Worm (Caenorhabditis elegans) whole organism, L3 larva: ENCODE results near the gene gtf-2H2C.

Experiments
- R02D3.7 ChIP-seq: fragments of 150-350 bp; optimal IDR thresholded peaks from 2 replicates; lab custom pipeline; 2014; ENCODE audit warnings: missing biosample characterization, missing genetic modification characterization
- ZK546.5 ChIP-seq: sonication (generic microtip); optimal IDR thresholded peaks from 2 replicates; lab custom pipeline; 2017; ENCODE audit warnings: missing biosample characterization, missing genetic modification characterization
- ama-1 ChIP-seq: fragments of 150-350 bp; optimal IDR thresholded peaks from 2 replicates; lab custom pipeline; 2018
- ceh-16 ChIP-seq: sonication (generic microtip); optimal IDR thresholded peaks from 2 replicates; lab custom pipeline; 2017; ENCODE audit warnings: missing biosample characterization, missing genetic modification characterization
- ceh-28 ChIP-seq: fragments of 150-350 bp; optimal IDR thresholded peaks from 2 replicates; lab custom pipeline; 2014; ENCODE audit warnings: missing biosample characterization, missing genetic modification reagents, missing genetic modification characterization
- ceh-82 ChIP-seq: fragments of 150-350 bp; optimal IDR thresholded peaks from 2 replicates; lab custom pipeline; 2014; ENCODE audit warnings: missing biosample characterization, missing genetic modification characterization
- ceh-9 ChIP-seq: sonication (generic microtip); optimal IDR thresholded peaks from 2 replicates; lab custom pipeline; 2018; ENCODE audit warnings: missing biosample characterization, missing genetic modification characterization
- daf-12 ChIP-seq: fragments of 150-350 bp; optimal IDR thresholded peaks from 2 replicates; lab custom pipeline; 2014; ENCODE audit warnings: missing biosample characterization, missing genetic modification reagents, missing genetic modification characterization
- egl-5 ChIP-seq: fragments of 150-350 bp; optimal IDR thresholded peaks from 2 replicates; lab custom pipeline; 2017; ENCODE audit warnings: missing biosample characterization, missing genetic modification reagents, missing genetic modification characterization, inconsistent platforms
- elt-1 ChIP-seq: fragments of 150-350 bp; optimal IDR thresholded peaks from 2 replicates; lab custom pipeline; 2014; ENCODE audit warnings: missing biosample characterization, missing genetic modification characterization
- elt-3 ChIP-seq, 3 experiments: fragments of 150-350 bp in 1 of 3; sonication (generic microtip) in 2 of 3; optimal IDR thresholded peaks; 2 replicates in 2 of 3; 4 replicates in 1 of 3; lab custom pipeline; 2014 to 2017; ENCODE audit warnings: missing biosample characterization in 3 of 3, missing genetic modification characterization in 3 of 3
- eor-1 ChIP-seq, 2 experiments: fragments of 150-350 bp; optimal IDR thresholded peaks; 2 replicates each; lab custom pipeline; 2014 to 2018; ENCODE audit warnings: missing biosample characterization in 2 of 2, missing genetic modification characterization in 2 of 2
- fkh-10 ChIP-seq: sonication (generic microtip); optimal IDR thresholded peaks from 2 replicates; lab custom pipeline; 2017; ENCODE audit warnings: missing biosample characterization, missing genetic modification reagents, missing genetic modification characterization
- fkh-2 ChIP-seq: fragments of 150-350 bp; optimal IDR thresholded peaks from 2 replicates; lab custom pipeline; 2014; ENCODE audit warnings: missing biosample characterization, missing genetic modification reagents, missing genetic modification characterization
- fos-1 ChIP-seq: fragments of 150-350 bp; optimal IDR thresholded peaks from 2 replicates; lab custom pipeline; 2014; ENCODE audit warnings: missing biosample characterization, missing genetic modification characterization
- jun-1 ChIP-seq: fragments of 150-350 bp; optimal IDR thresholded peaks from 2 replicates; lab custom pipeline; 2014; ENCODE audit warnings: missing biosample characterization, missing genetic modification reagents, missing genetic modification characterization
- lin-15B ChIP-seq: fragments of 150-350 bp; optimal IDR thresholded peaks from 2 replicates; lab custom pipeline; 2014; ENCODE audit warnings: missing biosample characterization, missing genetic modification characterization
- lin-39 ChIP-seq: fragments of 150-350 bp; optimal IDR thresholded peaks from 2 replicates; lab custom pipeline; 2018; ENCODE audit warnings: missing biosample characterization, missing genetic modification reagents, missing genetic modification characterization
- mdl-1 ChIP-seq: fragments of 150-350 bp; optimal IDR thresholded peaks from 2 replicates; lab custom pipeline; 2014; ENCODE audit warnings: missing biosample characterization, missing genetic modification characterization
- mml-1 ChIP-seq: fragments of 150-350 bp; sonication (generic microtip); optimal IDR thresholded peaks from 3 replicates; lab custom pipeline; 2014; ENCODE audit warnings: missing biosample characterization, missing genetic modification characterization
- nfya-1 ChIP-seq: sonication (generic microtip); optimal IDR thresholded peaks from 2 replicates; lab custom pipeline; 2017; ENCODE audit warnings: missing genetic modification characterization, mild to moderate bottlenecking, missing compliant biosample characterization, antibody characterized with exemption, moderate library complexity; ENCODE audit not compliant: insufficient read depth
- nhr-23 ChIP-seq: fragments of 150-350 bp; optimal IDR thresholded peaks from 2 replicates; lab custom pipeline; 2014; ENCODE audit warnings: missing biosample characterization, missing genetic modification reagents, missing genetic modification characterization
- nhr-237 ChIP-seq: fragments of 150-350 bp; optimal IDR thresholded peaks from 2 replicates; lab custom pipeline; 2014; ENCODE audit warnings: missing biosample characterization, missing genetic modification characterization
- nhr-25 ChIP-seq: sonication (generic microtip); optimal IDR thresholded peaks from 2 replicates; lab custom pipeline; 2017; ENCODE audit warnings: missing biosample characterization, missing genetic modification characterization
- nhr-67 ChIP-seq: fragments of 150-350 bp; optimal IDR thresholded peaks from 2 replicates; lab custom pipeline; 2014; ENCODE audit warnings: missing biosample characterization, missing genetic modification characterization
- nhr-76 ChIP-seq: fragments of 150-350 bp; sonication (generic microtip); optimal IDR thresholded peaks from 5 replicates; lab custom pipeline; 2014; ENCODE audit warnings: missing biosample characterization, missing genetic modification characterization
- pha-4 ChIP-seq: fragments of 150-350 bp; optimal IDR thresholded peaks from 2 replicates; lab custom pipeline; 2014; ENCODE audit warnings: missing biosample characterization, missing genetic modification reagents, missing genetic modification characterization
- pqm-1 ChIP-seq: fragments of 150-350 bp; optimal IDR thresholded peaks from 2 replicates; lab custom pipeline; 2017; ENCODE audit warnings: missing biosample characterization, missing genetic modification characterization, inconsistent platforms
- sea-2 ChIP-seq: fragments of 150-350 bp; sonication (generic microtip); optimal IDR thresholded peaks from 4 replicates; lab custom pipeline; 2014; ENCODE audit warnings: missing biosample characterization, missing genetic modification reagents, missing genetic modification characterization
- skn-1 ChIP-seq: fragments of 150-350 bp; optimal IDR thresholded peaks from 2 replicates; lab custom pipeline; 2014; ENCODE audit warnings: missing biosample characterization, missing genetic modification characterization
- tbx-2 ChIP-seq: sonication (generic microtip); optimal IDR thresholded peaks from 2 replicates; lab custom pipeline; 2016; ENCODE audit warnings: mild to moderate bottlenecking, missing genetic modification characterization, missing compliant biosample characterization
- unc-39 ChIP-seq: sonication (generic microtip); optimal IDR thresholded peaks from 4 replicates; lab custom pipeline; 2017; ENCODE audit warnings: missing biosample characterization, missing genetic modification characterization
- unc-62 ChIP-seq: fragments of 150-350 bp; sonication (generic microtip); optimal IDR thresholded peaks from 4 replicates; lab custom pipeline; 2014; ENCODE audit warnings: missing biosample characterization, missing genetic modification reagents, missing genetic modification characterization
- zag-1 ChIP-seq: fragments of 150-350 bp; optimal IDR thresholded peaks from 2 replicates; lab custom pipeline; 2014; ENCODE audit warnings: missing biosample characterization, missing genetic modification characterization
- ztf-4 ChIP-seq: fragments of 150-350 bp; optimal IDR thresholded peaks from 2 replicates; lab custom pipeline; 2014; ENCODE audit warnings: missing biosample characterization, missing genetic modification characterization

gtf-2H2C gene

DNA sequence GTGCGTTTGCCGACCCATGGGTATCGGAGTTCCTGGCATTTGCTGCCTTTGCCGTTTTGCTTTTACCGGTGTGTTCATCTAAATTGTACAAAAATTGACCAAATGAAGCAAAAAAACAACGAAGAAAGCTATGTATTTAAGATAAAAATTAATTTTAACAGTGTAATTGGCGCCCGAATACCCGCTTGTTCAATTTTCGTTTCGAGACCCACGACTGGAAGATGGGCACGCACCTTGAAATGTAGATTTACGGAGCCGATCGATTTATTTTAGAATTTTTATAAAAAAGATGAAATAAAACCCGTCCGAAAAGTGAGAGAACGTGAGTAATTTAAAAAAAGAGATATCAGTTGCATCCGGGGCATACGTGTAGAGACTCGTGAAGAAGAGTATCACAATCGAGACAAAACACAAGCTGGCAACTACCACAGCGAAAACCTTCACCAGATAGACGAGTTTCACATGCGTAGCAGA lies 2.0 kb downstream of the gtf-2H2C start, which contains the start of gene hal-2:
Gene hal-2 (minus strand): TSS at position 424 of the 474 bp plus-strand sequence.
- TF ChIP-seq lin-15B (tag; lab: Kevin White, UChicago), result no peak
- TF ChIP-seq elt-1, result no peak
- no peak for TF ChIP-seq ceh-9
- no peak for TF ChIP-seq pha-4
- TF ChIP-seq elt-3 (tag; optimal IDR thresholded peaks at IDR 0.05; lab: Kevin White, UChicago), result no peak
- no peak for TF ChIP-seq sea-2 (GFP tag; lab: Kevin White, UChicago)
- no peak for TF ChIP-seq zag-1
- TF ChIP-seq fkh-10 (GFP tag; lab: Kevin White, UChicago), result no peak
- no peak for TF ChIP-seq nhr-76 (tag; lab: Kevin White, UChicago)
- no peak for TF ChIP-seq fos-1 (tag; lab: Kevin White, UChicago)
- TF ChIP-seq nhr-25, result no peak
- no peak for TF ChIP-seq unc-62 (GFP tag; lab: Kevin White, UChicago)
- no peak for TF ChIP-seq mdl-1 (tag; lab: Kevin White, UChicago)

DNA sequence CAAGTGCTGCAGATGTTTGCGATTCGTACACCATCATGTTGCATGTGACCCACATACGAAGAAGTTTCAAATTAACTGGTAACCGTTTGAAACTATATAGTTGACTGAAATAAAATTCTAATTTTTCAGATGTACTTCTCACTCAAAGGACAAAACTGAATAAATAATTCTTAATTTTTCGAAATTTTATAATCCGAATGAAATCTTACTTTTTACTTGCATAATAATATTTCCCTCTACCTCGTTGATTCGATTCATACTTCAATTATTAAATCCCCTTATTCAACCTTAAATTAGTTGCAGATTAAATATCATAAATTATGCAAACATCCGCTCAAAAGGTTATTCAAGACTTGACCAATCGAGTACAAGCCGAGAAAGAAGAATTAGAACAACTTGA lies 4.6 kb downstream of the gtf-2H2C start, which contains the start of gene T16H12.2:
Gene T16H12.2 (plus strand): TSS at position 301 of the 400 bp plus-strand sequence.
- no peak for TF ChIP-seq eor-1 (tag; optimal IDR thresholded peaks at IDR 0.05; lab: Kevin White, UChicago)
- no peak for TF ChIP-seq lin-15B (tag; lab: Kevin White, UChicago)
- TF ChIP-seq lin-39, result no peak
- TF ChIP-seq nhr-67 (tag; lab: Kevin White, UChicago), result no peak
- TF ChIP-seq ceh-28 (tag; lab: Kevin White, UChicago), result no peak
- no peak for TF ChIP-seq pqm-1
- no peak for TF ChIP-seq ama-1 (lab: Kevin White, UChicago)
- no peak for TF ChIP-seq unc-39 (tag; lab: Kevin White, UChicago)
- TF ChIP-seq nhr-237 (tag; lab: Kevin White, UChicago), result no peak
- no peak for TF ChIP-seq nfya-1 (tag; lab: Kevin White, UChicago)
- TF ChIP-seq jun-1 (tag; lab: Kevin White, UChicago), result no peak
- TF ChIP-seq skn-1 (tag; lab: Kevin White, UChicago), result no peak
- no peak for TF ChIP-seq mml-1 (tag; lab: Kevin White, UChicago)
- TF ChIP-seq ceh-82 (tag; lab: Kevin White, UChicago), result no peak
- TF ChIP-seq, all 47 proteins: peak for 0

- TF ChIP-seq nhr-23 (tag; lab: Kevin White, UChicago) (no peak), R02D3.7 (no peak), unc-62 (GFP tag; lab: Kevin White, UChicago) (no peak), fos-1 (tag; lab: Kevin White, UChicago) (no peak), fkh-10 (GFP tag; lab: Kevin White, UChicago) (no peak), egl-5 (no peak), daf-12 (tag; lab: Kevin White, UChicago) (no peak), pqm-1 (no peak), ama-1 (lab: Kevin White, UChicago) (no peak), nhr-237 (tag; lab: Kevin White, UChicago) (no peak), fkh-2 (tag; lab: Kevin White, UChicago) (no peak), ceh-82 (tag; lab: Kevin White, UChicago) (no peak), lin-15B (tag; lab: Kevin White, UChicago) (no peak), ztf-4 (no peak), mdl-1 (tag; lab: Kevin White, UChicago) (no peak), ceh-16 (tag; lab: Kevin White, UChicago) (no peak)
Measured at ce11 chrIII:10085574-10085973, 5.0 kb downstream of the gtf-2H2C start.

DNA sequence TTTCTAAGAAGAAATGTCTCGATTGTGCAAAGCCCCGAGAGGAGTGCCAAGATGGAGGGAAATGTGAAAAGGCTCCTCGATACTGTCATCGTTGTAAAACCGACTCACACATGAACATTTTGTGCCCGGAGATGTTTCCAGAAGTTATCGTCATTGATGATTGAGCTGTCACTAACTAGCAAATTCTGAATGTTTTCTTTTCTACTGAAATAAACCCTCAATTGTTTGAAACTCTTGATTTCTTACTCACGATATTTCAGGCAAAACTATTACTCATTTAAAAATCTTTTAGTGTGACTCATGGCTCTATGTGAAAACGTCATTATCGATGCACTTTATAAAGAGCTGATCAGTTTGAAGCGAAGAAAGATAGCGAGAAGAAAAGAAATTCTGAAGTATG lies 5.5 kb downstream of the gtf-2H2C start, which contains the start of gene T16H12.13:
Gene T16H12.13 (plus strand): TSS at position 301 of the 400 bp plus-strand sequence.
- TF ChIP-seq tbx-2 (no peak), ceh-9 (no peak), ceh-16 (tag; lab: Kevin White, UChicago) (no peak), nhr-76 (tag; lab: Kevin White, UChicago) (no peak), jun-1 (tag; lab: Kevin White, UChicago) (no peak), ZK546.5 (no peak), mdl-1 (tag; lab: Kevin White, UChicago) (no peak), sea-2 (GFP tag; lab: Kevin White, UChicago) (no peak)
